Worm (Caenorhabditis elegans): Measurements from ENCODE around the gene D2024.5.

ce11 chrIV:7188528-7189422, 39.3 kb downstream of the D2024.5 start, which contains the start of gene srlf-7:
- TF ChIP-seq unc-86 (tag; optimal IDR thresholded peaks at IDR 0.05) (no peak), fkh-10 (GFP tag; optimal IDR thresholded peaks at IDR 0.05) (no peak), elt-4 (tag; optimal IDR thresholded peaks at IDR 0.05) (no peak), ets-4 (tag; optimal IDR thresholded peaks at IDR 0.05) (no peak), pqm-1 (tag; optimal IDR thresholded peaks at IDR 0.05) (peak; percentile 27), unc-3 (GFP tag; conservative IDR thresholded peaks at IDR 0.05) (no peak), unc-3 (tag; optimal IDR thresholded peaks at IDR 0.05) (no peak), ceh-2 (tag; optimal IDR thresholded peaks at IDR 0.05) (no peak), madf-2 (tag; optimal IDR thresholded peaks at IDR 0.05) (no peak), gmeb-2 (tag; optimal IDR thresholded peaks at IDR 0.05) (no peak), lin-11 (tag; optimal IDR thresholded peaks at IDR 0.05) (no peak), nfya-1 (tag; optimal IDR thresholded peaks at IDR 0.05) (no peak), pha-4 (tag; optimal IDR thresholded peaks at IDR 0.05) (no peak), sox-4 (tag; optimal IDR thresholded peaks at IDR 0.05) (no peak)
